Worm (Caenorhabditis elegans) whole organism, late embryonic: ENCODE measurements around the gene daf-6.

Source experiments
- C38D4.7 ChIP-seq: fragments of 200-800 bp; sonication (Bioruptor generic); optimal IDR thresholded peaks from 2 replicates; lab custom pipeline; 2018; ENCODE audit warnings: mild to moderate bottlenecking, missing genetic modification characterization, moderate library complexity, missing compliant biosample characterization
- F13H6.1 ChIP-seq: sonication (generic microtip); optimal IDR thresholded peaks from 2 replicates; lab custom pipeline; 2016; ENCODE audit warnings: missing genetic modification characterization, missing compliant biosample characterization
- K09A11.1 ChIP-seq: sonication (generic microtip); optimal IDR thresholded peaks from 2 replicates; lab custom pipeline; 2017; ENCODE audit warnings: antibody characterized with exemption, mild to moderate bottlenecking, missing genetic modification characterization, missing compliant biosample characterization; ENCODE audit not compliant: insufficient read depth
- T23F11.4 ChIP-seq: fragments of 200-800 bp; sonication (Bioruptor generic); optimal IDR thresholded peaks from 2 replicates; lab custom pipeline; 2018; ENCODE audit warnings: mild to moderate bottlenecking, missing genetic modification characterization, missing compliant biosample characterization
- ahr-1 ChIP-seq: sonication (generic microtip); optimal IDR thresholded peaks from 2 replicates; lab custom pipeline; 2016; ENCODE audit warnings: missing genetic modification characterization, missing compliant biosample characterization
- ceh-18 ChIP-seq: sonication (generic microtip); optimal IDR thresholded peaks from 2 replicates; lab custom pipeline; 2016; ENCODE audit warnings: missing genetic modification characterization, missing compliant biosample characterization
- ceh-19 ChIP-seq: fragments of 200-800 bp; sonication (Bioruptor generic); optimal IDR thresholded peaks from 2 replicates; lab custom pipeline; 2018; ENCODE audit warnings: mild to moderate bottlenecking, missing genetic modification characterization, missing compliant biosample characterization
- ceh-2 ChIP-seq: sonication (generic microtip); optimal IDR thresholded peaks from 2 replicates; lab custom pipeline; 2016; ENCODE audit warnings: missing genotype, missing genetic modification characterization, missing compliant biosample characterization
- ceh-24 ChIP-seq: sonication (generic microtip); optimal IDR thresholded peaks from 2 replicates; lab custom pipeline; 2016; ENCODE audit warnings: mild to moderate bottlenecking, missing genetic modification characterization, missing compliant biosample characterization
- ceh-30 ChIP-seq: fragments of 150-350 bp; optimal IDR thresholded peaks from 2 replicates; lab custom pipeline; 2014; ENCODE audit warnings: missing biosample characterization, missing genetic modification characterization
- ceh-31 ChIP-seq: sonication (generic microtip); optimal IDR thresholded peaks from 2 replicates; lab custom pipeline; 2016; ENCODE audit warnings: missing genetic modification characterization, missing compliant biosample characterization
- ceh-34 ChIP-seq: sonication (generic microtip); optimal IDR thresholded peaks from 2 replicates; lab custom pipeline; 2016; ENCODE audit warnings: mild to moderate bottlenecking, missing genetic modification characterization, missing compliant biosample characterization
- ceh-45 ChIP-seq: fragments of 200-800 bp; sonication (Bioruptor generic); IDR thresholded peaks from 2 replicates; pipeline ENCODE4 v1.3.6; 2022; ENCODE audit warnings: missing genetic modification reagents, missing genetic modification characterization, missing compliant biosample characterization
- ceh-9 ChIP-seq: sonication (generic microtip); optimal IDR thresholded peaks from 2 replicates; lab custom pipeline; 2016; ENCODE audit warnings: mild to moderate bottlenecking, missing genetic modification characterization, inconsistent platforms, missing compliant biosample characterization
- dmd-4 ChIP-seq: sonication (generic microtip); optimal IDR thresholded peaks from 2 replicates; lab custom pipeline; 2016; ENCODE audit warnings: borderline replicate concordance, missing genetic modification characterization, missing compliant biosample characterization
- dve-1 ChIP-seq: sonication (generic microtip); optimal IDR thresholded peaks from 2 replicates; lab custom pipeline; 2017; ENCODE audit warnings: antibody characterized with exemption, mild to moderate bottlenecking, missing genetic modification characterization, missing compliant biosample characterization
- elt-2 ChIP-seq: sonication (generic microtip); optimal IDR thresholded peaks from 2 replicates; lab custom pipeline; 2016; ENCODE audit warnings: missing genetic modification reagents, missing genetic modification characterization, missing compliant biosample characterization
- elt-4 ChIP-seq: sonication (generic microtip); optimal IDR thresholded peaks from 2 replicates; lab custom pipeline; 2016; ENCODE audit warnings: missing genetic modification characterization, missing compliant biosample characterization
- fax-1 ChIP-seq: sonication (generic microtip); optimal IDR thresholded peaks from 2 replicates; lab custom pipeline; 2016; ENCODE audit warnings: missing genotype, missing genetic modification characterization, missing compliant biosample characterization
- gmeb-2 ChIP-seq: sonication (generic microtip); optimal IDR thresholded peaks from 2 replicates; lab custom pipeline; 2016; ENCODE audit warnings: missing genetic modification characterization, inconsistent platforms, missing compliant biosample characterization
- hlh-13 ChIP-seq: fragments of 200-800 bp; sonication (Bioruptor generic); optimal IDR thresholded peaks from 2 replicates; lab custom pipeline; 2018; ENCODE audit warnings: mild to moderate bottlenecking, missing genetic modification characterization, missing compliant biosample characterization
- hlh-15 ChIP-seq: sonication (generic microtip); optimal IDR thresholded peaks from 2 replicates; lab custom pipeline; 2016; ENCODE audit warnings: missing genetic modification characterization, missing compliant biosample characterization
- hlh-6 ChIP-seq: sonication (generic microtip); optimal IDR thresholded peaks from 2 replicates; lab custom pipeline; 2016; ENCODE audit warnings: missing genotype, missing genetic modification characterization, missing compliant biosample characterization
- mec-3 ChIP-seq: sonication (generic microtip); optimal IDR thresholded peaks from 2 replicates; lab custom pipeline; 2016; ENCODE audit warnings: borderline replicate concordance, missing genetic modification characterization, missing compliant biosample characterization
- nfya-1 ChIP-seq: sonication (generic microtip); optimal IDR thresholded peaks from 2 replicates; lab custom pipeline; 2017; ENCODE audit warnings: missing genetic modification characterization, mild to moderate bottlenecking, missing compliant biosample characterization, antibody characterized with exemption, moderate library complexity
- nhr-232 ChIP-seq: sonication (generic microtip); optimal IDR thresholded peaks from 2 replicates; lab custom pipeline; 2016; ENCODE audit warnings: missing genetic modification characterization, missing compliant biosample characterization
- npax-4 ChIP-seq: sonication (generic microtip); optimal IDR thresholded peaks from 2 replicates; lab custom pipeline; 2016; ENCODE audit warnings: missing genetic modification characterization, missing compliant biosample characterization
- odd-2 ChIP-seq: sonication (generic microtip); optimal IDR thresholded peaks from 2 replicates; lab custom pipeline; 2017; ENCODE audit warnings: antibody characterized with exemption, mild to moderate bottlenecking, missing genetic modification characterization, missing compliant biosample characterization
- pag-3 ChIP-seq: sonication (generic microtip); optimal IDR thresholded peaks from 2 replicates; lab custom pipeline; 2016; ENCODE audit warnings: missing compliant biosample characterization, missing genetic modification characterization, borderline replicate concordance
- pat-9 ChIP-seq: fragments of 200-800 bp; sonication (Bioruptor generic); optimal IDR thresholded peaks from 2 replicates; lab custom pipeline; 2018; ENCODE audit warnings: mild to moderate bottlenecking, missing genetic modification characterization, moderate library complexity, missing compliant biosample characterization
- pax-1 ChIP-seq: fragments of 150-350 bp; optimal IDR thresholded peaks from 2 replicates; lab custom pipeline; 2014; ENCODE audit warnings: missing biosample characterization, missing genetic modification characterization
- pha-2 ChIP-seq: sonication (generic microtip); optimal IDR thresholded peaks from 2 replicates; lab custom pipeline; 2017; ENCODE audit warnings: mild to moderate bottlenecking, missing genetic modification characterization, missing compliant biosample characterization
- rnt-1 ChIP-seq: sonication (generic microtip); optimal IDR thresholded peaks from 2 replicates; lab custom pipeline; 2016; ENCODE audit warnings: missing genetic modification characterization, missing compliant biosample characterization
- sdc-2 ChIP-seq: sonication (generic microtip); optimal IDR thresholded peaks from 2 replicates; lab custom pipeline; 2016; ENCODE audit warnings: missing genotype, missing genetic modification characterization, missing compliant biosample characterization
- sox-2 ChIP-seq: fragments of 200-800 bp; sonication (Bioruptor generic); IDR thresholded peaks from 2 replicates; pipeline ENCODE4 v1.3.6; 2022; ENCODE audit warnings: missing genetic modification reagents, missing genetic modification characterization, missing compliant biosample characterization
- sox-4 ChIP-seq: sonication (generic microtip); optimal IDR thresholded peaks from 2 replicates; lab custom pipeline; 2017; ENCODE audit warnings: mild to moderate bottlenecking, missing genetic modification characterization, inconsistent platforms, missing compliant biosample characterization
- syd-9 ChIP-seq: sonication (generic microtip); optimal IDR thresholded peaks from 2 replicates; lab custom pipeline; 2016; ENCODE audit warnings: mild to moderate bottlenecking, missing genetic modification characterization, moderate library complexity, missing compliant biosample characterization
- tbx-2 ChIP-seq: sonication (generic microtip); optimal IDR thresholded peaks from 2 replicates; lab custom pipeline; 2016; ENCODE audit warnings: missing genetic modification characterization, missing compliant biosample characterization
- unc-3 ChIP-seq, 2 experiments: fragments of 200-800 bp in 1 of 2; sonication (Bioruptor generic) in 1 of 2; sonication (generic microtip) in 1 of 2; conservative IDR thresholded peaks in 1 of 2; optimal IDR thresholded peaks in 1 of 2; 2 replicates each; pipeline versions ENCODE4 v1.3.6 to Lab custom; 2016 to 2022; ENCODE audit warnings: missing compliant biosample characterization in 2 of 2, missing genetic modification characterization in 2 of 2, missing genetic modification reagents in 1 of 2
- unc-42 ChIP-seq: sonication (generic microtip); optimal IDR thresholded peaks from 2 replicates; lab custom pipeline; 2016; ENCODE audit warnings: missing genotype, missing genetic modification characterization, missing compliant biosample characterization
- unc-86 ChIP-seq: sonication (generic microtip); optimal IDR thresholded peaks from 2 replicates; lab custom pipeline; 2016; ENCODE audit warnings: missing genetic modification characterization, missing compliant biosample characterization
- ztf-16 ChIP-seq: sonication (generic microtip); optimal IDR thresholded peaks from 2 replicates; lab custom pipeline; 2017; ENCODE audit warnings: missing genetic modification characterization, missing compliant biosample characterization

daf-6 gene

ce11 chrX:14877691-14878090 lies 10.6 kb upstream of the daf-6 start:
- TF ChIP-seq hlh-13 (GFP tag; lab: Kevin White, UChicago) (peak; percentile 17), rnt-1 (tag; lab: Kevin White, UChicago) (no peak)
- TF ChIP-seq, all 69 proteins: peak for 1

ce11 chrX:14881119-14881518 lies 7.2 kb upstream of the daf-6 start, which contains the start of gene flp-8:
Gene flp-8 (plus strand): TSS chrX:14881419.
- TF ChIP-seq dve-1 = no peak
- no peak for TF ChIP-seq sox-4
- TF ChIP-seq rnt-1 (tag; lab: Kevin White, UChicago) = no peak
- TF ChIP-seq T23F11.4 (GFP tag; lab: Kevin White, UChicago) = no peak
- no peak for TF ChIP-seq ceh-45
- TF ChIP-seq C38D4.7 = no peak
- no peak for TF ChIP-seq pat-9 (tag; lab: Kevin White, UChicago)
- TF ChIP-seq ztf-16 = no peak
- TF ChIP-seq tbx-2 (tag; lab: Kevin White, UChicago) = no peak
- TF ChIP-seq pha-2 = no peak
- no peak for TF ChIP-seq sdc-2 (tag; lab: Kevin White, UChicago)
- TF ChIP-seq sox-2 (GFP tag; lab: Robert Waterston, UW) = no peak
- TF ChIP-seq mec-3 = no peak
- TF ChIP-seq fax-1 (tag; lab: Kevin White, UChicago) = no peak
- no peak for TF ChIP-seq gmeb-2 (tag; lab: Kevin White, UChicago)
- no peak for TF ChIP-seq K09A11.1 (tag; lab: Kevin White, UChicago)
- TF ChIP-seq ceh-31 = no peak
- no peak for TF ChIP-seq nfya-1 (tag; lab: Kevin White, UChicago)
- no peak for TF ChIP-seq nhr-232 (tag; lab: Kevin White, UChicago)
- TF ChIP-seq, all 69 proteins: peak for 0

- no peak for TF ChIP-seq K09A11.1 (tag; lab: Kevin White, UChicago)
Measured at ce11 chrX:14885855-14886254, 2.4 kb upstream of the daf-6 start.

- TF ChIP-seq ceh-18 (no peak), ceh-19 (GFP tag; lab: Kevin White, UChicago) (no peak), F13H6.1 (tag; lab: Kevin White, UChicago) (no peak), unc-86 (no peak), pat-9 (tag; lab: Kevin White, UChicago) (no peak), sox-2 (GFP tag; lab: Robert Waterston, UW) (no peak), elt-2 (no peak), ceh-24 (tag; lab: Kevin White, UChicago) (no peak), nhr-232 (tag; lab: Kevin White, UChicago) (no peak), ceh-9 (tag; lab: Kevin White, UChicago) (no peak), hlh-6 (tag; lab: Kevin White, UChicago) (no peak), unc-3 (GFP tag; conservative IDR thresholded peaks at IDR 0.05; lab: Robert Waterston, UW) (no peak), unc-3 (tag; optimal IDR thresholded peaks at IDR 0.05; lab: Kevin White, UChicago) (no peak), ceh-2 (tag; lab: Kevin White, UChicago) (no peak), ceh-30 (tag; lab: Kevin White, UChicago) (no peak), hlh-13 (GFP tag; lab: Kevin White, UChicago) (no peak), unc-42 (tag; lab: Kevin White, UChicago) (no peak)
- TF ChIP-seq, all 69 proteins: peak for 0
Measured at ce11 chrX:14894380-14894779, 6.1 kb downstream of the daf-6 start.

- TF ChIP-seq elt-4 (tag; lab: Kevin White, UChicago) (no peak), sox-2 (GFP tag; lab: Robert Waterston, UW) (no peak), fax-1 (tag; lab: Kevin White, UChicago) (no peak), mec-3 (no peak), nfya-1 (tag; lab: Kevin White, UChicago) (no peak), ceh-34 (no peak), ahr-1 (tag; lab: Kevin White, UChicago) (no peak), dmd-4 (tag; lab: Kevin White, UChicago) (no peak), syd-9 (tag; lab: Kevin White, UChicago) (no peak), pag-3 (no peak), K09A11.1 (tag; lab: Kevin White, UChicago) (no peak), nhr-232 (tag; lab: Kevin White, UChicago) (no peak), npax-4 (no peak), pax-1 (tag; lab: Kevin White, UChicago) (no peak), rnt-1 (tag; lab: Kevin White, UChicago) (no peak), odd-2 (tag; lab: Kevin White, UChicago) (no peak), hlh-15 (tag; lab: Kevin White, UChicago) (no peak), sdc-2 (tag; lab: Kevin White, UChicago) (no peak)
- TF ChIP-seq, all 69 proteins: peak for 0
Measured at ce11 chrX:14894845-14895244, 6.6 kb downstream of the daf-6 start, which contains the start of gene nac-1. Gene nac-1 (plus strand): TSS chrX:14895145.
